Worm (Caenorhabditis elegans): ENCODE results near the gene T06E6.10.

DNA sequence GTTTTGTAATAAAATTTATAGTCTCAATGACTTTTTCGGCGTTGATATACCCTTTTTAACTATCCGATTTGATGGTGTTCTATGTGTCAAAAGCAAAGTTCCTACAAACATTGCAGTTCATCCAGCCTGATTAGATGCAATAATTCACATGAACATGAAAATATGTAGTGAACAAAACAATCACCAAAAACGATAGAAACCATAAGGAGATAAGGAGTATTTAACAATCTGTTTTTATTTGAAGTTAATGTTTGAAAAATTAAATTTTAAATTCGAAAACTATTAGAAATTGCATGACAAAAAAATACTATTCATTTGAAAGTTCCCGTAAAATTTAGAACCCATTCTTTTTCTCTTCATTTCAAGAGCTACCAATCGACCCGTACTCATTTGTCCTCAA is 9.0 kb downstream of the T06E6.10 start, which contains the start of gene fbxa-209:
- TF ChIP-seq F44E2.7 (GFP tag; IDR thresholded peaks at IDR 0.05) (no peak), nhr-77 (tag; optimal IDR thresholded peaks at IDR 0.05) (no peak), lsy-2 (tag; optimal IDR thresholded peaks at IDR 0.05) (no peak)
